Worm (Caenorhabditis elegans): Measurements from ENCODE around the gene pgp-5.

Gene pgp-5

ce11 chrX:10881984-10882383 lies 22.9 kb upstream of the pgp-5 start, which contains the start of gene T21E8.6:
TSS of gene T21E8.6 (plus strand) at chrX:10882284.
- TF ChIP-seq W03F9.2 (tag; optimal IDR thresholded peaks at IDR 0.05) (no peak), him-1 (tag; optimal IDR thresholded peaks at IDR 0.05) (no peak), dao-5 (tag; optimal IDR thresholded peaks at IDR 0.05) (no peak)

DNA sequence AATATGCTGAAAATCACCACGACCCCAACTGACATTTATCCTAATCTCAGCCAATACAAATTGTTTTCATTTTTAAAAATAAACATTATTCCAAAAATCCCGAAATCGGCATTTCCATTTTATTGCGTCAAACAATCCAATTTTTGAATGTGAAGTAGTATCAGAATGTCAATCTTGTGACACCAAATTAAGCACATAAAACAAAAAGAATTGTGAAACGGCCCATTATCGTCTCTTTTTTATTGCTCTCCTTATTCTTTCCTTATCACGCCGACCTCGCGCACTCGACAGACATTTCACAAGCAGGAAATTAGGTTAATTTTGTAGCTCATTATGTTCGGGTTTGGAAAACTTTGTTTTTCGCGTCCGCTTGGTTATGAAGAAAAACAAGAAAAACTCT lies 21.4 kb upstream of the pgp-5 start, which contains the start of gene T21E8.4:
T21E8.4 (plus strand) TSS at position 301 of the 400 bp plus-strand sequence.
- TF ChIP-seq him-1 (tag; optimal IDR thresholded peaks at IDR 0.05) (no peak), W03F9.2 (tag; optimal IDR thresholded peaks at IDR 0.05) (no peak)

DNA sequence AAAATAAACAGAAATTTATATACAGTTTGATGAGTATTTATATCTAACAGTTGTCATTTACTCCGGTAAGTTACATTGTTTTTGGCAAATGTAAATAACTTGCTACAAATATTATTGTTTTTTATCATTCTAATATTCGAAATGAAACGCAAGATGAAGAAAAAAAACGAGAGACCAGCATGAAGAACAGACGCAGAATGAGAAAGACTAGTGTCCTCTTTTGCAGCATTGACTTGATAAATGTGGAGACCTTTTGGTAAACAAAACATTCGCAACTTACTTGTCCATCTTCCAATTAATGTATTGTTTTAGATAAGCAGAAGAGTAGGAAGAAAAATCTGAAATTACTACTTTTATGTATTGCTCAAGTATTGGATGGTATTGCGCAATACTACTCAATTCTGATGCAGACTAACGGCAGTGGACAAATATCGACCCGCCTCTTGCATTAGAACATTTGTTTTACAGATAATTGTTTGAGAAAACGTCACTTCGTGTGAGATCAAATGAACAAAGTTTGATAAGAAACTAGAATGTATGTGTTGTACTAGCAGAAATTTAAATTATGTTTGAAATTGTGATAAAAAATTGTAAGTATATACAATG lies 18.1 kb upstream of the pgp-5 start, which contains the start of gene pgp-6:
pgp-6 (minus strand) TSS at position 288 of the 606 bp plus-strand sequence.
- TF ChIP-seq W03F9.2 (tag; optimal IDR thresholded peaks at IDR 0.05) = no peak
- TF ChIP-seq him-1 (tag; optimal IDR thresholded peaks at IDR 0.05) = no peak
- no peak for TF ChIP-seq dao-5 (tag; optimal IDR thresholded peaks at IDR 0.05)

DNA sequence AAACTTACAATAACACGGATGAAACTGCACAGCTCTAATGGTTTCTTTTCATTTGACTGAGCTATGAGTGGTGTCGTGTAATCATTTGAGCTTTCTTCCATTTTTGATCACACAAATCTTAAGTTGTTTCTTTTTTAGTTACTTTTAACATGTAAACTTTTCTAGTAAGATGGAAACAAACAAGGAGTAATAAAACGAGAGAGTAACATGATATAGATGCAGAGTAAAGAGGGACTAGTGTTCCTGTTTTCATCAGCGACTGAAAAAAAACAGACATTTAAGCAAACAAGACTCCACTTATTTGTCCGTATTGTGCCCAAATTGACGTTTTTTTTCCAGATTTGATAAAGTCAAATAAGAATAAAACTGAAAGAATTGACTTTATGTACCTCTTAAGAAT lies 11.0 kb upstream of the pgp-5 start, which contains the start of gene pgp-7:
pgp-7 (minus strand) TSS at position 101 of the 400 bp plus-strand sequence.
- TF ChIP-seq him-1 (tag; optimal IDR thresholded peaks at IDR 0.05) = no peak

DNA sequence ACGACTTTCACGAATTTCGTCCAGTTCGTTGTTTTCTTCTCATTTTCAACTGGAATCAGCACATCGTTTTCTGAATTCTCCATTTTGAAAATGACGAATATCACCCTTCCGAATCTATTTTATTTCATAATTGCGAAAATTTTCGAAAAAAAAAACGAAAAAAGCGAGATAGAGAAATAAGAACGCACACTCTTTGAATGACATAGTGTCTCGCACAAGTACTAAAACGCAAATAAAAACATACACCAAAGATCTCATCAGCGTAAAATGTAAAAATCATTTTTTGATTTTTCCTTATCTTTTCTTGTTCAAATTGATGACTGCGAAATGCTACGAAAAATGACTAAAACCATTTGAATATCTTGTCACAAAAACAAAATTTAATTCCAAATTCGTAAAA lies 5.2 kb upstream of the pgp-5 start, which contains the start of gene pgp-8:
pgp-8 (minus strand) TSS at position 101 of the 400 bp plus-strand sequence.
- TF ChIP-seq W03F9.2 (tag; optimal IDR thresholded peaks at IDR 0.05) (no peak), him-1 (tag; optimal IDR thresholded peaks at IDR 0.05) (no peak), dao-5 (tag; optimal IDR thresholded peaks at IDR 0.05) (no peak)

- TF ChIP-seq him-1 (tag; optimal IDR thresholded peaks at IDR 0.05) (no peak), W03F9.2 (tag; optimal IDR thresholded peaks at IDR 0.05) (no peak), dao-5 (tag; optimal IDR thresholded peaks at IDR 0.05) (no peak)
These were observed 3.5 kb upstream of the pgp-5 start for ce11 chrX:10862582-10862981.

DNA sequence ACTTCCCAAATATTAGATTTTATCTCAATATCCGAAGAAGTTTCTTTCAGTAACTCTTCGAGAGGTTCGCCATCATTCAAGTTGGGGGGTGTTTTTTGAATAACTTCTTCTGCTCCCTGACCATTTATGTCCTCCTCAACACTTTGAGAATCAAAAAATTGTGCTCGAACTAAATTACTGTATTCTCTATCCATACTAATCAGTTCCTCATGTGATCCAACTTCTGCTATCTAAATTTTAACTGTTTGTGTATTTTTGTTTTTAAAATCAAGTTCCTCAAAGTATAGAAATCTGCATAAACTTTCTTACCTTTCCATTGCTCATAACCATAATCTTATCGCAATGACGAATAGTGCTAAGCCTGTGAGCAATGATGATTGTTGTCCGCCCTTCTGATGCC lies 2.6 kb upstream of the pgp-5 start:
- TF ChIP-seq W03F9.2 (tag; optimal IDR thresholded peaks at IDR 0.05) = no peak
- TF ChIP-seq dao-5 (tag; optimal IDR thresholded peaks at IDR 0.05) = no peak
- TF ChIP-seq him-1 (tag; optimal IDR thresholded peaks at IDR 0.05) = no peak

ce11 chrX:10859622-10860021 lies 525 bp upstream of the pgp-5 start:
- TF ChIP-seq him-1 (tag; optimal IDR thresholded peaks at IDR 0.05) = no peak

DNA sequence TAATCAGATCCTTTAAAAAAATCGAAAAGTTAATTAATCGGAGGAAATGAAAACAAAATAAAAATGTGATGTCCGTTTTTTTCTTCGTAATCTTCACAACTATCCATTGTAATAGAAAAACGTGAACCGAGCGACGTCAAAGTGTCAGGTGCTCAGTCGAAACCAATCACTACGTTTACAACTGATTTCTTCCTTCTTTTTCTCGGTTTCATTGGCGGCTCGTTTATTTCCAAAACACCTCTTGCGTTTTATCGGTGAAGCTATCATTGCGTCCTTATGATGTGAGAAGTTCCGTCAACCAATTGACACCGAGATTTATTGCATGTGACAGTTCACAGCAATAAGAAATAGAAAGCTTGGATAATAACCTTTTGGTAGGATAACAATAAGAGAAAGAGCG lies 5.8 kb downstream of the pgp-5 start:
- TF ChIP-seq dao-5 (tag; optimal IDR thresholded peaks at IDR 0.05) (no peak), W03F9.2 (tag; optimal IDR thresholded peaks at IDR 0.05) (no peak), him-1 (tag; optimal IDR thresholded peaks at IDR 0.05) (no peak)

ce11 chrX:10851735-10852134 lies 7.4 kb downstream of the pgp-5 start:
- TF ChIP-seq dao-5 (tag; optimal IDR thresholded peaks at IDR 0.05) = no peak
- no peak for TF ChIP-seq W03F9.2 (tag; optimal IDR thresholded peaks at IDR 0.05)
- no peak for TF ChIP-seq him-1 (tag; optimal IDR thresholded peaks at IDR 0.05)

ce11 chrX:10851202-10851601 lies 7.9 kb downstream of the pgp-5 start:
- TF ChIP-seq him-1 (tag; optimal IDR thresholded peaks at IDR 0.05) (no peak), dao-5 (tag; optimal IDR thresholded peaks at IDR 0.05) (no peak), W03F9.2 (tag; optimal IDR thresholded peaks at IDR 0.05) (no peak)

DNA sequence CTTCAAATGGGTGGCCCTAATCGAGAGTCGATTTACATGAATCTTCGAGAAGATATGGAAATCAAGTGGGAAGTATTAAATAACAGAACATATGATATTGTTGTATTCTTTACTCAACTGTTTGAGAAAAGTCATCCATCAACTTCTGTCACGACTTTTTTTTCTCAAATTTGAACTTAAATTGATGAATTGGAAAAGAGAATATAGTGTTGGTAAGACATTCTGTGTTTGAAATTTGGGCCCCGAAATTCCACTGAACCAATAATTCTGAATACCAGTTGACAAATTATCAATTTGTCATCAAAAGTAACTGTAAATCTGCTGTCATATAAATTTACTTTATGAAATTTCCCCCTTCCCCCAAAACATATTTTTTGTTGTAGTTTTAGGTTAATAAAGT lies 12.2 kb downstream of the pgp-5 start:
- TF ChIP-seq dao-5 (tag; optimal IDR thresholded peaks at IDR 0.05) (no peak), him-1 (tag; optimal IDR thresholded peaks at IDR 0.05) (no peak), W03F9.2 (tag; optimal IDR thresholded peaks at IDR 0.05) (no peak)

ce11 chrX:10844602-10845354 lies 14.3 kb downstream of the pgp-5 start, which contains the start of gene C05A9.2:
TSS of gene C05A9.2 (minus strand) at chrX:10844674.
- TF ChIP-seq W03F9.2 (tag; optimal IDR thresholded peaks at IDR 0.05) (no peak), dao-5 (tag; optimal IDR thresholded peaks at IDR 0.05) (no peak), him-1 (tag; optimal IDR thresholded peaks at IDR 0.05) (no peak)

DNA sequence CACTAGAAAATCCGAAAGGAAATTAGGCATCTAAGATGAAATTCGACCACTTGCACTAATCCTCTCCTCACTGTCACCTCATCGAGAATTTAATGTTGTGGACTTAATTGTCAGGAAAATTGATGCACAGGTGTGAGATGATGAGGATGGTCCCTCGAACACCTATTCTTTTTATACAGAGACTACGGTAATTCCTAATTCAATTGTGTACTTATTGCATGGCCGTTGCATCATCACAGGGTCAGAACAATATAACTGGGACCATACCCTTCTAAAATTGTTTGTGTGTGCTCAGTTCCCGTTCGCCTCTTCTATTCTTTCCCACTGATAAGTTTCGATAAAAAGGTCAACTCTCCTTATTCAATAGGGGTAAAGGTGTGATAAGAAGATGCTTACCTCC lies 15.0 kb downstream of the pgp-5 start:
- TF ChIP-seq him-1 (tag; optimal IDR thresholded peaks at IDR 0.05) (no peak), W03F9.2 (tag; optimal IDR thresholded peaks at IDR 0.05) (no peak), dao-5 (tag; optimal IDR thresholded peaks at IDR 0.05) (no peak)
